Fruit fly (Drosophila melanogaster) whole organism, embryonic: ENCODE results near the gene alpha-PheRS.
A peak's percentile ranks its signal among the peaks of the same experiment; 100 is the strongest.

ENCODE experiments used
- Atf3 ChIP-seq: fragments of 200-800 bp; sonication (Bioruptor generic); optimal IDR thresholded peaks from 3 replicates; lab custom pipeline; 2016; ENCODE audit warnings: missing biosample characterization, missing genetic modification characterization
- Atf6 ChIP-seq: fragments of 200-800 bp; sonication (Bioruptor generic); IDR thresholded peaks from 2 replicates; pipeline ENCODE4 v1.3.6; 2022; ENCODE audit warnings: missing biosample characterization, missing genetic modification characterization
- Awh ChIP-seq: fragments of 200-800 bp; sonication (Bioruptor generic); IDR thresholded peaks from 2 replicates; pipeline ENCODE4, ENCODE4 v1.3.6; 2022; ENCODE audit warnings: missing biosample characterization, missing genetic modification characterization
- CG10274 ChIP-seq: fragments of 200-800 bp; sonication (Bioruptor generic); optimal IDR thresholded peaks from 3 replicates; lab custom pipeline; 2017; ENCODE audit warnings: missing biosample characterization, mild to moderate bottlenecking, missing genetic modification characterization
- CG11085 ChIP-seq: fragments of 200-800 bp; sonication (Bioruptor generic); IDR thresholded peaks from 2 replicates; pipeline ENCODE4 v1.3.6; 2022; ENCODE audit warnings: missing biosample characterization, missing genetic modification characterization
- CG11696 ChIP-seq: fragments of 200-800 bp; sonication (Bioruptor generic); IDR thresholded peaks from 2 replicates; pipeline ENCODE4 v1.3.6; 2022; ENCODE audit warnings: missing biosample characterization, missing genetic modification characterization
- CG15601 ChIP-seq: fragments of 200-800 bp; sonication (Bioruptor generic); optimal IDR thresholded peaks from 3 replicates; lab custom pipeline; 2019; ENCODE audit warnings: missing biosample characterization, mild to moderate bottlenecking, missing genetic modification characterization, moderate library complexity
- CG16815 ChIP-seq: fragments of 200-800 bp; sonication (Bioruptor generic); optimal IDR thresholded peaks from 3 replicates; lab custom pipeline; 2017; ENCODE audit warnings: missing biosample characterization, mild to moderate bottlenecking, missing genetic modification characterization
- CG17186 ChIP-seq: fragments of 200-800 bp; sonication (Bioruptor generic); optimal IDR thresholded peaks from 3 replicates; lab custom pipeline; 2017; ENCODE audit warnings: missing biosample characterization, missing genetic modification reagents, missing genetic modification characterization
- CG1832 ChIP-seq: fragments of 200-800 bp; sonication (Bioruptor generic); optimal IDR thresholded peaks from 2 replicates; lab custom pipeline; 2017; ENCODE audit warnings: missing biosample characterization, mild to moderate bottlenecking, missing genetic modification characterization, inconsistent platforms
- CG2129 ChIP-seq: fragments of 200-800 bp; sonication (Bioruptor generic); IDR thresholded peaks from 2 replicates; pipeline ENCODE4 v1.3.6; 2022; ENCODE audit warnings: missing biosample characterization, missing genetic modification characterization; ENCODE audit not compliant: partially characterized antibody
- CG2712 ChIP-seq: fragments of 200-800 bp; optimal IDR thresholded peaks from 3 replicates; lab custom pipeline; 2019; ENCODE audit warnings: missing biosample characterization, mild to moderate bottlenecking, missing genetic modification characterization, moderate library complexity
- CG2889 ChIP-seq: fragments of 200-800 bp; sonication (Bioruptor generic); IDR thresholded peaks from 3 replicates; pipeline ENCODE4 v1.3.6; 2022; ENCODE audit warnings: missing biosample characterization, missing genetic modification characterization
- CG30403 ChIP-seq: fragments of 200-800 bp; sonication (Bioruptor generic); optimal IDR thresholded peaks from 3 replicates; lab custom pipeline; 2016; ENCODE audit warnings: missing biosample characterization, missing genetic modification characterization
- CG33213 ChIP-seq: fragments of 200-800 bp; sonication (Bioruptor generic); optimal IDR thresholded peaks from 3 replicates; lab custom pipeline; 2016; ENCODE audit warnings: missing biosample characterization, missing genetic modification characterization
- CG34224 ChIP-seq: fragments of 200-800 bp; sonication (Bioruptor generic); IDR thresholded peaks from 3 replicates; pipeline ENCODE4 v1.3.6; 2022; ENCODE audit warnings: missing biosample characterization, missing genetic modification characterization; ENCODE audit not compliant: partially characterized antibody
- CG5953 ChIP-seq: fragments of 200-800 bp; sonication (Bioruptor generic); IDR thresholded peaks from 2 replicates; pipeline ENCODE4 v1.3.6; 2022; ENCODE audit warnings: missing biosample characterization, missing genetic modification characterization
- CG6791 ChIP-seq: fragments of 200-800 bp; sonication (Bioruptor generic); IDR thresholded peaks from 3 replicates; pipeline ENCODE4 v1.3.6; 2022; ENCODE audit warnings: missing biosample characterization, missing genetic modification characterization; ENCODE audit not compliant: partially characterized antibody
- CG6813 ChIP-seq: fragments of 200-800 bp; sonication (Bioruptor generic); optimal IDR thresholded peaks from 2 replicates; lab custom pipeline; 2017; ENCODE audit warnings: missing biosample characterization, missing genetic modification characterization, mild to moderate bottlenecking, moderate library complexity, missing genetic modification reagents
- CG8924 ChIP-seq: fragments of 200-800 bp; optimal IDR thresholded peaks from 3 replicates; lab custom pipeline; 2019; ENCODE audit warnings: missing biosample characterization, mild to moderate bottlenecking, missing genetic modification characterization, moderate library complexity
- CTCF ChIP-seq: fragments of 200-800 bp; sonication (Bioruptor generic); optimal IDR thresholded peaks from 2 replicates; lab custom pipeline; 2017; ENCODE audit warnings: missing biosample characterization, mild to moderate bottlenecking, missing genetic modification characterization, moderate library complexity
- D ChIP-seq, 2 experiments: fragments of 200-800 bp in 1 of 2; fragments of >200 bp in 1 of 2; sonication (Bioruptor generic) in 1 of 2; optimal IDR thresholded peaks; 2 replicates in 1 of 2; 3 replicates in 1 of 2; lab custom pipeline; 2017; ENCODE audit warnings: mild to moderate bottlenecking in 1 of 2, missing biosample characterization in 1 of 2, missing genetic modification characterization in 1 of 2, missing genetic modification reagents in 1 of 2
- Doc3 ChIP-seq: fragments of 200-800 bp; sonication (Bioruptor generic); IDR thresholded peaks from 3 replicates; pipeline ENCODE4 v1.3.6; 2022; ENCODE audit warnings: missing biosample characterization, missing genetic modification characterization; ENCODE audit not compliant: partially characterized antibody
- Elba2 ChIP-seq: fragments of 200-800 bp; sonication (Bioruptor generic); optimal IDR thresholded peaks from 3 replicates; lab custom pipeline; 2016; ENCODE audit warnings: missing biosample characterization, missing genetic modification characterization
- H2.0 ChIP-seq: fragments of 200-800 bp; sonication (Bioruptor generic); IDR thresholded peaks from 2 replicates; pipeline ENCODE4 v1.3.6; 2022; ENCODE audit warnings: missing biosample characterization, missing genetic modification characterization
- Myb ChIP-seq: fragments of 200-800 bp; sonication (Bioruptor generic); optimal IDR thresholded peaks from 2 replicates; lab custom pipeline; 2016; ENCODE audit warnings: missing biosample characterization, missing genetic modification characterization
- Optix ChIP-seq: fragments of 200-800 bp; sonication (Bioruptor generic); IDR thresholded peaks from 3 replicates; pipeline ENCODE4 v1.3.6; 2022; ENCODE audit warnings: missing biosample characterization, missing genetic modification characterization
- Trl ChIP-seq, 3 experiments: fragments of >200 bp in 2 of 3; fragments of 200-800 bp in 1 of 3; sonication (Bioruptor generic) in 1 of 3; optimal IDR thresholded peaks; 2 replicates in 1 of 3; 3 replicates in 2 of 3; lab custom pipeline; 2016 to 2017; ENCODE audit warnings: missing biosample characterization in 1 of 3, missing genetic modification characterization in 1 of 3
- ase ChIP-seq: fragments of 200-800 bp; sonication (Bioruptor generic); IDR thresholded peaks from 3 replicates; pipeline ENCODE4 v1.3.6; 2022; ENCODE audit warnings: missing biosample characterization, missing genetic modification characterization
- az2 ChIP-seq: fragments of 200-800 bp; sonication (Bioruptor generic); optimal IDR thresholded peaks from 3 replicates; lab custom pipeline; 2016; ENCODE audit warnings: missing biosample characterization, missing genetic modification characterization
- dysf ChIP-seq: fragments of 200-800 bp; sonication (Bioruptor generic); IDR thresholded peaks from 3 replicates; pipeline ENCODE4 v1.3.6; 2022; ENCODE audit warnings: missing biosample characterization, missing genetic modification characterization
- ewg ChIP-seq: fragments of 200-800 bp; sonication (Bioruptor generic); optimal IDR thresholded peaks from 3 replicates; lab custom pipeline; 2017; ENCODE audit warnings: mild to moderate bottlenecking, missing biosample characterization, missing genetic modification reagents, missing genetic modification characterization
- h ChIP-seq: fragments of >200 bp; optimal IDR thresholded peaks from 2 replicates; lab custom pipeline; 2017
- hth ChIP-seq: fragments of >200 bp; optimal IDR thresholded peaks from 2 replicates; lab custom pipeline; 2017; ENCODE audit warnings: inconsistent platforms
- insv ChIP-seq, 2 experiments: fragments of 200-800 bp; sonication (Bioruptor generic); optimal IDR thresholded peaks; 3 replicates each; lab custom pipeline; 2016 to 2018; ENCODE audit warnings: missing biosample characterization in 2 of 2, missing genetic modification characterization in 2 of 2
- jigr1 ChIP-seq: fragments of 200-800 bp; sonication (Bioruptor generic); IDR thresholded peaks from 3 replicates; pipeline ENCODE4 v1.3.6; 2022; ENCODE audit warnings: missing biosample characterization, missing genetic modification characterization
- klu ChIP-seq: fragments of 200-800 bp; sonication (Bioruptor generic); IDR thresholded peaks from 2 replicates; pipeline ENCODE4 v1.3.6; 2022; ENCODE audit warnings: missing biosample characterization, missing genetic modification characterization
- kni ChIP-seq: fragments of 200-800 bp; sonication (Bioruptor generic); optimal IDR thresholded peaks from 3 replicates; lab custom pipeline; 2017; ENCODE audit warnings: mild to moderate bottlenecking, missing biosample characterization, missing genetic modification reagents, missing genetic modification characterization
- luna ChIP-seq: fragments of 200-800 bp; sonication (Bioruptor generic); optimal IDR thresholded peaks from 2 replicates; lab custom pipeline; 2016; ENCODE audit warnings: missing biosample characterization, missing genetic modification characterization
- mirr ChIP-seq: fragments of 200-800 bp; sonication (Bioruptor generic); optimal IDR thresholded peaks from 3 replicates; lab custom pipeline; 2018; ENCODE audit warnings: missing biosample characterization, mild to moderate bottlenecking, missing genetic modification characterization
- rib ChIP-seq: fragments of 200-800 bp; sonication (Bioruptor generic); IDR thresholded peaks from 2 replicates; pipeline ENCODE4 v1.3.6; 2022; ENCODE audit warnings: missing biosample characterization, missing genetic modification characterization
- ssp ChIP-seq: fragments of 200-800 bp; sonication (Bioruptor generic); IDR thresholded peaks from 2 replicates; pipeline ENCODE4 v1.3.6; 2022; ENCODE audit warnings: missing biosample characterization, missing genetic modification characterization
- vvl ChIP-seq: fragments of 200-800 bp; sonication (Bioruptor generic); IDR thresholded peaks from 2 replicates; pipeline ENCODE4 v1.3.6; 2022; ENCODE audit warnings: missing biosample characterization, missing genetic modification characterization
- zfh1 ChIP-seq: fragments of 200-800 bp; sonication (Bioruptor generic); IDR thresholded peaks from 3 replicates; pipeline ENCODE4 v1.3.6; 2022; ENCODE audit warnings: missing biosample characterization, missing genetic modification characterization
- zfh2 ChIP-seq: fragments of 200-800 bp; sonication (Bioruptor generic); optimal IDR thresholded peaks from 2 replicates; lab custom pipeline; 2016; ENCODE audit warnings: missing biosample characterization, missing genetic modification characterization

alpha-PheRS gene

dm6 chrX:8101479-8102198 lies 43.8 kb downstream of the alpha-PheRS start, which contains the start of gene CG2258 (continued):
- peak; percentile 85 for TF ChIP-seq az2 (GFP tag; lab: Kevin White, UChicago)

- TF ChIP-seq zfh2 (GFP tag; lab: Kevin White, UChicago) (no peak), Elba2 (peak; percentile 87), insv (GFP tag; optimal IDR thresholded peaks at IDR 0.05; lab: Kevin White, UChicago) (peak in 1 of 2 experiments; percentile 80)
Observed at dm6 chrX:8100826-8101079, 44.6 kb downstream of the alpha-PheRS start.

dm6 chrX:8100026-8100825 lies 45.2 kb downstream of the alpha-PheRS start:
- no peak for TF ChIP-seq luna (GFP tag; lab: Kevin White, UChicago)
- peak; percentile 40 for TF ChIP-seq CG17186 (GFP tag; lab: Kevin White, UChicago)
- TF ChIP-seq CG2712: peak; percentile 87
- peak; percentile 58 for TF ChIP-seq ssp
- no peak for TF ChIP-seq hth (lab: Kevin White, UChicago)
- TF ChIP-seq CG33213 (GFP tag; lab: Kevin White, UChicago): no peak
- peak; percentile 85 for TF ChIP-seq CG11696 (GFP tag; lab: Robert Waterston, UW)
- peak; percentile 34; the same call in 1 of the 2 replicates for TF ChIP-seq CG11085 (GFP tag; lab: Robert Waterston, UW)
- peak; percentile 85 for TF ChIP-seq CG8924 (tag; lab: Kevin White, UChicago)
- TF ChIP-seq Myb (GFP tag; lab: Kevin White, UChicago): peak; percentile 42
- no peak for TF ChIP-seq Doc3 (GFP tag; lab: Robert Waterston, UW)
- peak; percentile 85 for TF ChIP-seq zfh1 (GFP tag; lab: Robert Waterston, UW)
- no peak for TF ChIP-seq kni
- TF ChIP-seq klu: peak; percentile 58; the same call in 1 of the 2 replicates
- TF ChIP-seq CG16815 (GFP tag; lab: Kevin White, UChicago): peak; percentile 61
- peak; percentile 33 for TF ChIP-seq CG1832
- TF ChIP-seq CG10274 (GFP tag; lab: Kevin White, UChicago): peak; percentile 35
- TF ChIP-seq ewg: peak; percentile 95
- peak; percentile 72; the same call in 2 of the 3 replicates for TF ChIP-seq Optix (GFP tag; lab: Robert Waterston, UW)
- peak; percentile 67; the same call in 1 of the 3 replicates for TF ChIP-seq jigr1 (GFP tag; lab: Robert Waterston, UW)
- peak; percentile 83 for TF ChIP-seq Awh (GFP tag; lab: Robert Waterston, UW)
- no peak for TF ChIP-seq CG2129 (GFP tag; lab: Robert Waterston, UW)
- peak; percentile 74 for TF ChIP-seq CG5953 (GFP tag; lab: Robert Waterston, UW)
- TF ChIP-seq CG30403 (GFP tag; lab: Kevin White, UChicago): peak; percentile 81
- TF ChIP-seq CG2889 (GFP tag; lab: Robert Waterston, UW): peak; percentile 73
- no peak for TF ChIP-seq h (lab: Kevin White, UChicago)
- peak; percentile 77 for TF ChIP-seq CG15601
- TF ChIP-seq D (optimal IDR thresholded peaks at IDR 0.05; lab: Kevin White, UChicago): no peak
- peak; percentile 78 for TF ChIP-seq D (GFP tag; optimal IDR thresholded peaks at IDR 0.05; lab: Kevin White, UChicago)
- peak; percentile 75 for TF ChIP-seq ase
- peak; percentile 81 for TF ChIP-seq CG6813 (GFP tag; lab: Kevin White, UChicago)
- TF ChIP-seq Atf6 (GFP tag; lab: Robert Waterston, UW): peak; percentile 93
- peak; percentile 60 to 61 for TF ChIP-seq Trl (optimal IDR thresholded peaks at IDR 0.05; lab: Kevin White, UChicago)
- peak; percentile 49 for TF ChIP-seq Trl (GFP tag; optimal IDR thresholded peaks at IDR 0.05; lab: Kevin White, UChicago)
- no peak for TF ChIP-seq CG34224 (GFP tag; lab: Robert Waterston, UW)
- TF ChIP-seq Atf3 (GFP tag; lab: Kevin White, UChicago): no peak
- TF ChIP-seq mirr (GFP tag; lab: Kevin White, UChicago): peak; percentile 28
- peak; percentile 90 for TF ChIP-seq dysf (GFP tag; lab: Robert Waterston, UW)
- TF ChIP-seq CTCF (GFP tag; lab: Kevin White, UChicago): peak; percentile 31
- peak; percentile 78 for TF ChIP-seq rib (GFP tag; lab: Robert Waterston, UW)
- peak; percentile 82 for TF ChIP-seq H2.0 (GFP tag; lab: Robert Waterston, UW)
- peak; percentile 92 for TF ChIP-seq vvl (GFP tag; lab: Robert Waterston, UW)
- TF ChIP-seq CG6791 (GFP tag; lab: Robert Waterston, UW): no peak
